Worm (Caenorhabditis elegans) whole organism, midembryonic: Measurements from ENCODE around the gene C32D5.4.

Source experiments
- cog-1 ChIP-seq: sonication (generic microtip); optimal IDR thresholded peaks from 2 replicates; lab custom pipeline; 2016; ENCODE audit warnings: missing genetic modification characterization, missing compliant biosample characterization
- med-1 ChIP-seq: sonication (generic microtip); optimal IDR thresholded peaks from 2 replicates; lab custom pipeline; 2017; ENCODE audit warnings: missing genetic modification characterization, mild to moderate bottlenecking, missing compliant biosample characterization, antibody characterized with exemption, missing genetic modification reagents; ENCODE audit not compliant: insufficient read depth
- tab-1 ChIP-seq: fragments of 200-800 bp; sonication (Bioruptor generic); IDR thresholded peaks from 2 replicates; pipeline ENCODE4 v1.3.6; 2022; ENCODE audit warnings: missing genetic modification characterization, missing compliant biosample characterization

ce11 chrII:6348360-6348759, 25.5 kb upstream of the C32D5.4 start:
- TF ChIP-seq med-1 (GFP tag; lab: Kevin White, UChicago) (no peak), cog-1 (tag; lab: Kevin White, UChicago) (peak; percentile 68), tab-1 (GFP tag; lab: Robert Waterston, UW) (0 out of 2 replicates have a peak, but pooled peaks have one; percentile 11)
